Worm (Caenorhabditis elegans): Measurements from ENCODE around the gene H04D03.6.

ce11 chrIII:10407198-10407663, 31.4 kb downstream of the H04D03.6 start, which contains the start of gene hat-1:
- TF ChIP-seq pha-4 (tag; optimal IDR thresholded peaks at IDR 0.05) (peak; percentile 76), unc-62 (GFP tag; optimal IDR thresholded peaks at IDR 0.05) (no peak), nhr-12 (tag; optimal IDR thresholded peaks at IDR 0.05) (no peak), mep-1 (tag; optimal IDR thresholded peaks at IDR 0.05) (peak; percentile 63), unc-39 (tag; optimal IDR thresholded peaks at IDR 0.05) (no peak), ces-1 (GFP tag; optimal IDR thresholded peaks at IDR 0.05) (peak; percentile 68), ceh-39 (tag; optimal IDR thresholded peaks at IDR 0.05) (peak; percentile 45), hlh-1 (tag; optimal IDR thresholded peaks at IDR 0.05) (no peak), mab-5 (tag; optimal IDR thresholded peaks at IDR 0.05) (no peak), nhr-237 (tag; optimal IDR thresholded peaks at IDR 0.05) (peak; percentile 85), flh-1 (GFP tag; optimal IDR thresholded peaks at IDR 0.05) (no peak)
